Worm (Caenorhabditis elegans): Measurements from ENCODE around the gene W01B6.5.

ce11 chrIV:10110870-10111269 lies 34.9 kb downstream of the W01B6.5 start:
- no peak for TF ChIP-seq med-1 (GFP tag; optimal IDR thresholded peaks at IDR 0.05; ENCODE audit: insufficient read depth)
- no peak for TF ChIP-seq flt-1 (GFP tag; IDR thresholded peaks at IDR 0.05)

All from whole organism, midembryonic.